Fruit fly (Drosophila melanogaster) whole organism, embryonic: ENCODE data around the gene Syt1.
A peak's percentile ranks its signal among the peaks of the same experiment; 100 is the strongest.

Experiments
- Awh ChIP-seq: fragments of 200-800 bp; sonication (Bioruptor generic); IDR thresholded peaks from 2 replicates; pipeline ENCODE4, ENCODE4 v1.3.6; 2022; ENCODE audit warnings: missing biosample characterization, missing genetic modification characterization
- Bdp1 ChIP-seq: fragments of 200-800 bp; sonication (Bioruptor generic); optimal IDR thresholded peaks from 3 replicates; lab custom pipeline; 2016; ENCODE audit warnings: missing biosample characterization, missing genetic modification characterization
- Bteb2 ChIP-seq: fragments of 200-800 bp; sonication (Bioruptor generic); optimal IDR thresholded peaks from 2 replicates; lab custom pipeline; 2016; ENCODE audit warnings: missing biosample characterization, missing genetic modification characterization
- CG10209 ChIP-seq: fragments of 200-800 bp; sonication (Bioruptor generic); optimal IDR thresholded peaks from 3 replicates; lab custom pipeline; 2017; ENCODE audit warnings: missing biosample characterization, mild to moderate bottlenecking, missing genetic modification characterization, missing genetic modification reagents
- CG10267 ChIP-seq: fragments of 200-800 bp; sonication (Bioruptor generic); optimal IDR thresholded peaks from 2 replicates; lab custom pipeline; 2018; ENCODE audit warnings: missing biosample characterization, mild to moderate bottlenecking, missing genetic modification characterization, moderate library complexity
- CG10979 ChIP-seq: fragments of 200-800 bp; sonication (Bioruptor generic); optimal IDR thresholded peaks from 2 replicates; lab custom pipeline; 2018; ENCODE audit warnings: missing biosample characterization, mild to moderate bottlenecking, missing genetic modification characterization, moderate library complexity
- CG11247 ChIP-seq: fragments of 200-800 bp; sonication (Bioruptor generic); IDR thresholded peaks from 2 replicates; pipeline ENCODE4 v1.3.6; 2022; ENCODE audit warnings: missing biosample characterization, missing genetic modification characterization
- CG12071 ChIP-seq: fragments of 200-800 bp; sonication (Bioruptor generic); optimal IDR thresholded peaks from 3 replicates; lab custom pipeline; 2018; ENCODE audit warnings: missing biosample characterization, mild to moderate bottlenecking, missing genetic modification characterization
- CG12942 ChIP-seq: fragments of 200-800 bp; sonication (Bioruptor generic); optimal IDR thresholded peaks from 3 replicates; lab custom pipeline; 2016; ENCODE audit warnings: missing biosample characterization, missing genetic modification characterization
- CG13424 ChIP-seq: fragments of 200-800 bp; sonication (Bioruptor generic); optimal IDR thresholded peaks from 2 replicates; lab custom pipeline; 2019; ENCODE audit warnings: missing biosample characterization, mild to moderate bottlenecking, missing genetic modification characterization, moderate library complexity
- CG13624 ChIP-seq: fragments of 200-800 bp; sonication (Bioruptor generic); optimal IDR thresholded peaks from 2 replicates; lab custom pipeline; 2016; ENCODE audit warnings: missing biosample characterization, missing genetic modification characterization
- CG14014 ChIP-seq: fragments of 200-800 bp; sonication (Bioruptor generic); IDR thresholded peaks from 2 replicates; pipeline ENCODE4 v1.3.6; 2022; ENCODE audit warnings: missing biosample characterization, missing genetic modification characterization
- CG16813 ChIP-seq: fragments of 200-800 bp; sonication (Bioruptor generic); IDR thresholded peaks from 3 replicates; pipeline ENCODE4 v1.3.6; 2022; ENCODE audit warnings: missing biosample characterization, missing genetic modification characterization; ENCODE audit not compliant: partially characterized antibody
- CG16815 ChIP-seq: fragments of 200-800 bp; sonication (Bioruptor generic); optimal IDR thresholded peaks from 3 replicates; lab custom pipeline; 2017; ENCODE audit warnings: missing biosample characterization, mild to moderate bottlenecking, missing genetic modification characterization
- CG17359 ChIP-seq: fragments of 200-800 bp; sonication (Bioruptor generic); optimal IDR thresholded peaks from 3 replicates; lab custom pipeline; 2018; ENCODE audit warnings: missing biosample characterization, mild to moderate bottlenecking, missing genetic modification characterization, moderate library complexity
- CG2889 ChIP-seq: fragments of 200-800 bp; sonication (Bioruptor generic); IDR thresholded peaks from 3 replicates; pipeline ENCODE4 v1.3.6; 2022; ENCODE audit warnings: missing biosample characterization, missing genetic modification characterization
- CG31388 ChIP-seq: fragments of 200-800 bp; sonication (Bioruptor generic); optimal IDR thresholded peaks from 2 replicates; lab custom pipeline; 2016; ENCODE audit warnings: missing biosample characterization, missing genetic modification characterization
- CG6272 ChIP-seq: fragments of 200-800 bp; sonication (Bioruptor generic); IDR thresholded peaks from 2 replicates; pipeline ENCODE4 v1.3.6; 2022; ENCODE audit warnings: missing biosample characterization, missing genetic modification characterization
- CG8281 ChIP-seq: fragments of 200-800 bp; sonication (Bioruptor generic); optimal IDR thresholded peaks from 2 replicates; lab custom pipeline; 2018; ENCODE audit warnings: missing biosample characterization, mild to moderate bottlenecking, missing genetic modification characterization, moderate library complexity
- CG8290 ChIP-seq, 3 experiments: fragments of 200-800 bp; sonication (Bioruptor generic); optimal IDR thresholded peaks; 2 replicates each; lab custom pipeline; 2016 to 2019; ENCODE audit warnings: missing biosample characterization in 3 of 3, missing genetic modification characterization in 3 of 3, mild to moderate bottlenecking in 2 of 3, moderate library complexity in 1 of 3
- CG8944 ChIP-seq: fragments of 200-800 bp; sonication (Bioruptor generic); optimal IDR thresholded peaks from 3 replicates; lab custom pipeline; 2016; ENCODE audit warnings: missing biosample characterization, missing genetic modification characterization
- Camta ChIP-seq: fragments of 200-800 bp; sonication (Bioruptor generic); optimal IDR thresholded peaks from 2 replicates; lab custom pipeline; 2016; ENCODE audit warnings: missing biosample characterization, missing genetic modification characterization
- Deaf1 ChIP-seq: fragments of 200-800 bp; optimal IDR thresholded peaks from 3 replicates; lab custom pipeline; 2019; ENCODE audit warnings: missing biosample characterization, mild to moderate bottlenecking, missing genetic modification characterization, moderate library complexity
- Dfd ChIP-seq, 2 experiments: fragments of >200 bp; optimal IDR thresholded peaks; 2 replicates each; lab custom pipeline; 2017; ENCODE audit warnings: missing biosample characterization in 2 of 2, missing genetic modification characterization in 2 of 2
- Dll ChIP-seq: fragments of 200-800 bp; sonication (Bioruptor generic); IDR thresholded peaks from 4 replicates; pipeline ENCODE4 v1.3.6; 2022; ENCODE audit warnings: missing biosample characterization, missing genetic modification characterization; ENCODE audit not compliant: partially characterized antibody
- Hey ChIP-seq: fragments of 200-800 bp; sonication (Bioruptor generic); optimal IDR thresholded peaks from 3 replicates; lab custom pipeline; 2018; ENCODE audit warnings: missing biosample characterization, mild to moderate bottlenecking, missing genetic modification characterization
- NfI ChIP-seq: fragments of 200-800 bp; sonication (Bioruptor generic); optimal IDR thresholded peaks from 3 replicates; lab custom pipeline; 2018; ENCODE audit warnings: missing biosample characterization, mild to moderate bottlenecking, missing genetic modification characterization, moderate library complexity
- Optix ChIP-seq: fragments of 200-800 bp; sonication (Bioruptor generic); IDR thresholded peaks from 3 replicates; pipeline ENCODE4 v1.3.6; 2022; ENCODE audit warnings: missing biosample characterization, missing genetic modification characterization
- Side ChIP-seq: fragments of 200-800 bp; sonication (Bioruptor generic); optimal IDR thresholded peaks from 2 replicates; lab custom pipeline; 2016; ENCODE audit warnings: missing biosample characterization, missing genetic modification characterization
- Sox100B ChIP-seq: fragments of 200-800 bp; sonication (Bioruptor generic); optimal IDR thresholded peaks from 3 replicates; lab custom pipeline; 2018; ENCODE audit warnings: missing biosample characterization, mild to moderate bottlenecking, missing genetic modification characterization
- Xrp1 ChIP-seq: fragments of 200-800 bp; sonication (Bioruptor generic); IDR thresholded peaks from 2 replicates; pipeline ENCODE4 v1.3.6; 2022; ENCODE audit warnings: missing biosample characterization, missing genetic modification characterization
- br ChIP-seq: fragments of >200 bp; optimal IDR thresholded peaks from 2 replicates; lab custom pipeline; 2017
- caup ChIP-seq: fragments of 200-800 bp; sonication (Bioruptor generic); optimal IDR thresholded peaks from 3 replicates; lab custom pipeline; 2017; ENCODE audit warnings: missing biosample characterization, mild to moderate bottlenecking, missing genetic modification characterization, moderate library complexity; ENCODE audit not compliant: severe bottlenecking
- fd96Cb ChIP-seq: fragments of 200-800 bp; sonication (Bioruptor generic); optimal IDR thresholded peaks from 2 replicates; lab custom pipeline; 2018; ENCODE audit warnings: missing biosample characterization, mild to moderate bottlenecking, missing genetic modification characterization, moderate library complexity
- gsb ChIP-seq: fragments of 200-800 bp; sonication (Bioruptor generic); IDR thresholded peaks from 2 replicates; pipeline ENCODE4 v1.3.6; 2022; ENCODE audit warnings: missing biosample characterization, missing genetic modification characterization
- ind ChIP-seq: fragments of 200-800 bp; sonication (Bioruptor generic); optimal IDR thresholded peaks from 3 replicates; lab custom pipeline; 2016; ENCODE audit warnings: missing biosample characterization, missing genetic modification characterization
- lbe ChIP-seq: fragments of 200-800 bp; sonication (Bioruptor generic); optimal IDR thresholded peaks from 2 replicates; lab custom pipeline; 2016; ENCODE audit warnings: missing biosample characterization, mild to moderate bottlenecking, missing genetic modification characterization
- lmd ChIP-seq: fragments of 200-800 bp; sonication (Bioruptor generic); IDR thresholded peaks from 2 replicates; pipeline ENCODE4 v1.3.6; 2022; ENCODE audit warnings: missing biosample characterization, missing genetic modification characterization
- lov ChIP-seq, 2 experiments: fragments of 200-800 bp in 1 of 2; fragments of >200 bp in 1 of 2; sonication (Bioruptor generic) in 1 of 2; IDR thresholded peaks in 1 of 2; optimal IDR thresholded peaks in 1 of 2; 2 replicates in 1 of 2; 3 replicates in 1 of 2; pipeline versions ENCODE4 v1.3.6 to Lab custom; 2017 to 2022; ENCODE audit warnings: missing biosample characterization in 1 of 2, missing genetic modification characterization in 1 of 2
- mam ChIP-seq: fragments of 200-800 bp; sonication (Bioruptor generic); optimal IDR thresholded peaks from 3 replicates; lab custom pipeline; 2016; ENCODE audit warnings: missing biosample characterization, missing genetic modification characterization
- nerfin-1 ChIP-seq: fragments of 200-800 bp; sonication (Bioruptor generic); optimal IDR thresholded peaks from 3 replicates; lab custom pipeline; 2019; ENCODE audit warnings: missing biosample characterization, mild to moderate bottlenecking, missing genetic modification characterization, moderate library complexity
- nom ChIP-seq: fragments of 200-800 bp; sonication (Bioruptor generic); optimal IDR thresholded peaks from 2 replicates; lab custom pipeline; 2017; ENCODE audit warnings: missing biosample characterization, missing genetic modification characterization, mild to moderate bottlenecking, moderate library complexity, missing genetic modification reagents
- pb ChIP-seq: fragments of 200-800 bp; sonication (Bioruptor generic); optimal IDR thresholded peaks from 3 replicates; lab custom pipeline; 2016; ENCODE audit warnings: missing biosample characterization, missing genetic modification characterization
- pnt ChIP-seq: fragments of 200-800 bp; sonication (Bioruptor generic); optimal IDR thresholded peaks from 3 replicates; lab custom pipeline; 2016; ENCODE audit warnings: missing biosample characterization, missing genetic modification characterization
- sima ChIP-seq: fragments of 200-800 bp; sonication (Bioruptor generic); optimal IDR thresholded peaks from 2 replicates; lab custom pipeline; 2016; ENCODE audit warnings: missing biosample characterization, missing genetic modification characterization
- so ChIP-seq: fragments of 200-800 bp; sonication (Bioruptor generic); IDR thresholded peaks from 3 replicates; pipeline ENCODE4 v1.3.6; 2022; ENCODE audit warnings: missing biosample characterization, missing genetic modification characterization
- tll ChIP-seq, 2 experiments: fragments of 200-800 bp in 1 of 2; fragments of >200 bp in 1 of 2; sonication (Bioruptor generic) in 1 of 2; optimal IDR thresholded peaks; 2 replicates each; lab custom pipeline; 2017 to 2019; ENCODE audit warnings: missing biosample characterization in 2 of 2, missing genetic modification characterization in 2 of 2, mild to moderate bottlenecking in 1 of 2, moderate library complexity in 1 of 2
- usp ChIP-seq: fragments of >200 bp; optimal IDR thresholded peaks from 2 replicates; lab custom pipeline; 2017; ENCODE audit warnings: missing biosample characterization, missing genetic modification characterization
- vvl ChIP-seq: fragments of 200-800 bp; sonication (Bioruptor generic); IDR thresholded peaks from 2 replicates; pipeline ENCODE4 v1.3.6; 2022; ENCODE audit warnings: missing biosample characterization, missing genetic modification characterization

Syt1 gene

DNA sequence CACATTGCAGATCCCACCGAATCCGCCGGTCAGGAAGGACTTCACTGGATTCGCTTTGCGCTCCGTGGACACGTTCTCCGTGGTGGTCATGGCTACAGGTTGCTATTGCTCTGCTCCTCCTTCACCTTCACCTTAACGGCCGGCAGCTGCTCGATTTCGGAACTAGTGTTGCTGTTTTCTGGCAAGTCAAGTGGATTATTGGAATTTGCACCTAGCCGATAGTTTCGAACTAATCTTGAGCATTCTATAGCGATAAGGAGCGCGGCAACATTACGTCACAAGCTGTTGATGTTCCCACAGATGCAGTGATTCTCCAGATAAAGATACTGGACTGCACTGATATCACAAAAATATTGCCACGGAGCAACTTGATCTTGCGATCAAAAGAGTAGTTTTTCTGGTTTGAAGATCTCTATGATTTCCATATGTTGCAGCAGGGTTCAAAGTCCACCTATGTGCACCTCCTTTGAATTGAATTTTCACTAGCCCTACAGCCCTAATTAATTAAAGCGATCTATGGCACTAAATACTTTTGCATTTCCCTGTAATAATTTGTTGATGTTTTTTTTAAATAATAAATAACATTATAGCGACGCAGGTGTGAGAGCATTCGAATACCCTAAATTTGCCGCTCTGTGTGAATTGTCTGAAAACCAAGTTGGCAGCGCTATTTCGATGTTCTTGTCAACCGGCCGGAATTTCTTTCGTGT is 30.1 kb downstream of the Syt1 start, which contains the start of the genes colt and HINT1 (continued):
- TF ChIP-seq br (lab: Kevin White, UChicago) (no peak), Camta (no peak), Sox100B (GFP tag; lab: Kevin White, UChicago) (no peak), lov (optimal IDR thresholded peaks at IDR 0.05; lab: Kevin White, UChicago) (no peak), lov (GFP tag; IDR thresholded peaks at IDR 0.05; lab: Robert Waterston, UW) (no peak), fd96Cb (tag; lab: Kevin White, UChicago) (no peak), Hey (tag; lab: Kevin White, UChicago) (no peak), Bdp1 (GFP tag; lab: Kevin White, UChicago) (no peak), gsb (GFP tag; lab: Robert Waterston, UW) (no peak), CG13424 (tag; lab: Kevin White, UChicago) (peak; percentile 8), CG17359 (tag; lab: Kevin White, UChicago) (no peak), CG12071 (GFP tag; lab: Kevin White, UChicago) (no peak), nom (peak; percentile 99), vvl (GFP tag; lab: Robert Waterston, UW) (peak; percentile 57), CG16815 (GFP tag; lab: Kevin White, UChicago) (no peak), pnt (no peak), CG8281 (tag; lab: Kevin White, UChicago) (no peak), so (GFP tag; lab: Robert Waterston, UW) (no peak), CG16813 (no peak; the same call in 2 of the 3 replicates), Dfd (GFP tag; optimal IDR thresholded peaks at IDR 0.05; lab: Kevin White, UChicago) (no peak), Bteb2 (GFP tag; lab: Kevin White, UChicago) (no peak), CG8944 (GFP tag; lab: Kevin White, UChicago) (no peak), CG2889 (GFP tag; lab: Robert Waterston, UW) (no peak), CG10267 (tag; lab: Kevin White, UChicago) (peak; percentile 45), Dll (GFP tag; lab: Robert Waterston, UW) (peak; percentile 37; the same call in 1 of the 4 replicates), usp (GFP tag; lab: Kevin White, UChicago) (no peak), CG31388 (GFP tag; lab: Kevin White, UChicago) (no peak), CG13624 (GFP tag; lab: Kevin White, UChicago) (no peak), sima (GFP tag; lab: Kevin White, UChicago) (no peak), lbe (peak; percentile 35), CG11247 (GFP tag; lab: Robert Waterston, UW) (no peak), CG10979 (peak; percentile 37), CG6272 (GFP tag; lab: Robert Waterston, UW) (no peak), CG8290 (GFP tag; optimal IDR thresholded peaks at IDR 0.05; lab: Kevin White, UChicago) (no peak), CG8290 (tag; optimal IDR thresholded peaks at IDR 0.05; lab: Kevin White, UChicago) (peak in 1 of 2 experiments; percentile 18), Awh (GFP tag; lab: Robert Waterston, UW) (no peak), CG14014 (GFP tag; lab: Robert Waterston, UW) (no peak), Optix (GFP tag; lab: Robert Waterston, UW) (no peak), ind (GFP tag; lab: Kevin White, UChicago) (no peak), NfI (peak; percentile 24), CG12942 (GFP tag; lab: Kevin White, UChicago) (no peak), nerfin-1 (tag; lab: Kevin White, UChicago) (peak; percentile 56), lmd (GFP tag; lab: Robert Waterston, UW) (no peak), caup (GFP tag; lab: Kevin White, UChicago) (no peak), Deaf1 (tag; lab: Kevin White, UChicago) (peak; percentile 60), tll (GFP tag; optimal IDR thresholded peaks at IDR 0.05; lab: Kevin White, UChicago) (peak in 1 of 2 experiments; percentile 3), CG10209 (GFP tag; lab: Kevin White, UChicago) (no peak), Side (GFP tag; lab: Kevin White, UChicago) (no peak), mam (no peak), Xrp1 (no peak), pb (GFP tag; lab: Kevin White, UChicago) (no peak)
